Worm (Caenorhabditis elegans) whole organism, L2 larva: Measurements from ENCODE around the gene egl-45.

Source experiments
- R02D3.7 ChIP-seq: fragments of 150-350 bp; optimal IDR thresholded peaks from 2 replicates; lab custom pipeline; 2014; ENCODE audit warnings: missing biosample characterization, missing genetic modification characterization
- lin-13 ChIP-seq: fragments of 150-350 bp; optimal IDR thresholded peaks from 2 replicates; lab custom pipeline; 2014; ENCODE audit warnings: missing biosample characterization, missing genetic modification reagents, missing genetic modification characterization
- nhr-25 ChIP-seq: fragments of 150-350 bp; sonication (generic microtip); optimal IDR thresholded peaks from 3 replicates; lab custom pipeline; 2014; ENCODE audit warnings: missing biosample characterization, missing genetic modification characterization
- snpc-4 ChIP-seq: fragments of 150-350 bp; optimal IDR thresholded peaks from 2 replicates; lab custom pipeline; 2014; ENCODE audit warnings: missing biosample characterization, missing genetic modification characterization
- unc-55 ChIP-seq: fragments of 150-350 bp; sonication (generic microtip); optimal IDR thresholded peaks from 3 replicates; lab custom pipeline; 2014; ENCODE audit warnings: missing biosample characterization, missing genetic modification reagents, missing genetic modification characterization

ce11 chrIII:7784201-7784600 lies 44.2 kb downstream of the egl-45 start:
- peak; percentile 9 for TF ChIP-seq nhr-25
- no peak for TF ChIP-seq lin-13 (GFP tag; lab: Kevin White, UChicago)
- no peak for TF ChIP-seq snpc-4
- TF ChIP-seq unc-55, result no peak
- no peak for TF ChIP-seq R02D3.7
